Fruit fly (Drosophila melanogaster): ENCODE measurements around the gene CG32563.

The CG32563 gene

dm6 chrX:17229475-17230169 is 21.4 kb downstream of the CG32563 start (continued):
- TF ChIP-seq Adf1 (GFP tag; IDR thresholded peaks at IDR 0.05) (no peak), dm (GFP tag; optimal IDR thresholded peaks at IDR 0.05) (no peak), Mad (GFP tag; optimal IDR thresholded peaks at IDR 0.05) (peak; percentile 29), Ets65A (GFP tag) (peak; percentile 15), nau (GFP tag; optimal IDR thresholded peaks at IDR 0.05) (no peak), CG4282 (GFP tag; optimal IDR thresholded peaks at IDR 0.05) (no peak), Chrac-16 (GFP tag; optimal IDR thresholded peaks at IDR 0.05) (peak; percentile 21), CG12942 (GFP tag; optimal IDR thresholded peaks at IDR 0.05) (no peak), Antp (GFP tag; optimal IDR thresholded peaks at IDR 0.05) (peak; percentile 42), NC2β (GFP tag; optimal IDR thresholded peaks at IDR 0.05) (peak; percentile 44), CG7372 (GFP tag; IDR thresholded peaks at IDR 0.05) (no peak), dysf (GFP tag; IDR thresholded peaks at IDR 0.05) (no peak), CG6765 (GFP tag; optimal IDR thresholded peaks at IDR 0.05) (no peak), CG13624 (GFP tag; optimal IDR thresholded peaks at IDR 0.05) (no peak), Deaf1 (tag; optimal IDR thresholded peaks at IDR 0.05) (no peak), CG14441 (GFP tag; IDR thresholded peaks at IDR 0.05) (no peak), CG11093 (GFP tag; IDR thresholded peaks at IDR 0.05) (no peak), trh (GFP tag; optimal IDR thresholded peaks at IDR 0.05) (no peak), klu (GFP tag; IDR thresholded peaks at IDR 0.05) (no peak), dmrt99B (tag; optimal IDR thresholded peaks at IDR 0.05) (no peak), CG18262 (tag; optimal IDR thresholded peaks at IDR 0.05) (no peak), CG6689 (GFP tag; IDR thresholded peaks at IDR 0.05) (no peak), CG17802 (tag; optimal IDR thresholded peaks at IDR 0.05) (no peak), grau (tag; optimal IDR thresholded peaks at IDR 0.05) (peak; percentile 38), Bgb (GFP tag; IDR thresholded peaks at IDR 0.05; ENCODE audit: partially characterized antibody) (no peak), zen2 (GFP tag; IDR thresholded peaks at IDR 0.05; ENCODE audit: partially characterized antibody) (no peak), MTF-1 (GFP tag; optimal IDR thresholded peaks at IDR 0.05; ENCODE audit: borderline replicate concordance) (no peak), CG12769 (tag; optimal IDR thresholded peaks at IDR 0.05) (peak; percentile 25), hkb (optimal IDR thresholded peaks at IDR 0.05) (no peak), hkb (GFP tag; IDR thresholded peaks at IDR 0.05) (no peak), CG4730 (GFP tag; IDR thresholded peaks at IDR 0.05) (no peak), slbo (GFP tag; IDR thresholded peaks at IDR 0.05) (no peak; the same call in 1 of the 2 replicates), Med (GFP tag) (peak; percentile 84), Xrp1 (GFP tag; IDR thresholded peaks at IDR 0.05) (no peak), bab2 (GFP tag; optimal IDR thresholded peaks at IDR 0.05) (peak; percentile 30), sqz (GFP tag; optimal IDR thresholded peaks at IDR 0.05) (no peak), pum (GFP tag; optimal IDR thresholded peaks at IDR 0.05) (peak; percentile 17), B-H2 (GFP tag; optimal IDR thresholded peaks at IDR 0.05) (no peak), cg (GFP tag; optimal IDR thresholded peaks at IDR 0.05) (no peak), kni (GFP tag; optimal IDR thresholded peaks at IDR 0.05) (peak; percentile 72), HmgZ (tag; optimal IDR thresholded peaks at IDR 0.05) (no peak), pita (GFP tag; optimal IDR thresholded peaks at IDR 0.05) (peak; percentile 16), CG16863 (GFP tag; optimal IDR thresholded peaks at IDR 0.05) (no peak), CG3281 (GFP tag; optimal IDR thresholded peaks at IDR 0.05) (no peak), Fer2 (tag; optimal IDR thresholded peaks at IDR 0.05) (no peak), CG11398 (GFP tag; optimal IDR thresholded peaks at IDR 0.05) (no peak), kah (GFP tag; optimal IDR thresholded peaks at IDR 0.05) (no peak), croc (GFP tag; conservative IDR thresholded peaks at IDR 0.05) (no peak), Vsx1 (GFP tag; optimal IDR thresholded peaks at IDR 0.05) (peak; percentile 3), mld (GFP tag; IDR thresholded peaks at IDR 0.05; ENCODE audit: partially characterized antibody) (no peak), CG2199 (GFP tag; IDR thresholded peaks at IDR 0.05) (no peak)
